Fruit fly (Drosophila melanogaster) whole organism, prepupa: Measurements from ENCODE around the gene CG3430.

Experiments
- Blimp-1 ChIP-seq: fragments of 200-800 bp; sonication (Bioruptor generic); optimal IDR thresholded peaks from 3 replicates; lab custom pipeline; 2017; ENCODE audit warnings: missing biosample characterization, missing genetic modification characterization, mild to moderate bottlenecking, moderate library complexity, missing genetic modification reagents
- CG10631 ChIP-seq: fragments of 200-800 bp; sonication (Bioruptor generic); optimal IDR thresholded peaks from 2 replicates; lab custom pipeline; 2016; ENCODE audit warnings: missing biosample characterization, missing genetic modification characterization
- CG11294 ChIP-seq: fragments of 200-800 bp; sonication (Bioruptor generic); IDR thresholded peaks from 2 replicates; pipeline ENCODE4 v1.3.6; 2022; ENCODE audit warnings: missing biosample characterization, missing genetic modification characterization
- CG11762 ChIP-seq: fragments of 200-800 bp; sonication (Bioruptor generic); optimal IDR thresholded peaks from 3 replicates; lab custom pipeline; 2016; ENCODE audit warnings: missing biosample characterization, missing genetic modification characterization; ENCODE audit not compliant: insufficient read depth
- CG11902 ChIP-seq: fragments of 200-800 bp; sonication (Bioruptor generic); optimal IDR thresholded peaks from 3 replicates; lab custom pipeline; 2016; ENCODE audit warnings: missing biosample characterization, missing genetic modification characterization
- CG15336 ChIP-seq: fragments of 200-800 bp; sonication (Bioruptor generic); IDR thresholded peaks from 2 replicates; pipeline ENCODE4 v1.3.6; 2022; ENCODE audit warnings: missing biosample characterization, missing genetic modification characterization
- CG16779 ChIP-seq: fragments of 200-800 bp; sonication (Bioruptor generic); optimal IDR thresholded peaks from 3 replicates; lab custom pipeline; 2017; ENCODE audit warnings: missing biosample characterization, mild to moderate bottlenecking, missing genetic modification characterization
- CG31627 ChIP-seq: fragments of 200-800 bp; sonication (Bioruptor generic); optimal IDR thresholded peaks from 3 replicates; lab custom pipeline; 2016; ENCODE audit warnings: missing biosample characterization, missing genetic modification characterization
- CG32006 ChIP-seq: fragments of 200-800 bp; sonication (Bioruptor generic); optimal IDR thresholded peaks from 3 replicates; lab custom pipeline; 2017; ENCODE audit warnings: missing biosample characterization, mild to moderate bottlenecking, missing genetic modification characterization
- CG4318 ChIP-seq: fragments of 200-800 bp; sonication (Bioruptor generic); optimal IDR thresholded peaks from 3 replicates; lab custom pipeline; 2017; ENCODE audit warnings: missing biosample characterization, mild to moderate bottlenecking, missing genetic modification characterization
- CG6163 ChIP-seq: fragments of 200-800 bp; sonication (Bioruptor generic); IDR thresholded peaks from 3 replicates; pipeline ENCODE4 v1.3.6; 2022; ENCODE audit warnings: missing biosample characterization, missing genetic modification characterization
- CG6276 ChIP-seq: fragments of 200-800 bp; sonication (Bioruptor generic); optimal IDR thresholded peaks from 2 replicates; lab custom pipeline; 2017; ENCODE audit warnings: missing biosample characterization, mild to moderate bottlenecking, missing genetic modification characterization
- CG6792 ChIP-seq: fragments of 200-800 bp; sonication (Bioruptor generic); optimal IDR thresholded peaks from 3 replicates; lab custom pipeline; 2016; ENCODE audit warnings: missing biosample characterization, missing genetic modification characterization
- CG8119 ChIP-seq: fragments of 200-800 bp; sonication (Bioruptor generic); IDR thresholded peaks from 3 replicates; pipeline ENCODE4 v1.3.6; 2022; ENCODE audit warnings: missing biosample characterization, missing genetic modification characterization
- CG9139 ChIP-seq: fragments of 200-800 bp; sonication (Bioruptor generic); optimal IDR thresholded peaks from 3 replicates; lab custom pipeline; 2017; ENCODE audit warnings: missing biosample characterization, mild to moderate bottlenecking, missing genetic modification characterization
- Eip75B ChIP-seq: fragments of 200-800 bp; sonication (Bioruptor generic); optimal IDR thresholded peaks from 3 replicates; lab custom pipeline; 2016; ENCODE audit warnings: missing biosample characterization, missing genetic modification characterization
- Hr39 ChIP-seq: fragments of 200-800 bp; sonication (Bioruptor generic); optimal IDR thresholded peaks from 2 replicates; lab custom pipeline; 2016; ENCODE audit warnings: missing biosample characterization, missing genetic modification characterization
- Met ChIP-seq: fragments of 200-800 bp; sonication (Bioruptor generic); optimal IDR thresholded peaks from 3 replicates; lab custom pipeline; 2016; ENCODE audit warnings: missing biosample characterization, missing genetic modification characterization
- Sox102F ChIP-seq: fragments of 200-800 bp; sonication (Bioruptor generic); optimal IDR thresholded peaks from 2 replicates; lab custom pipeline; 2016; ENCODE audit warnings: missing biosample characterization, mild to moderate bottlenecking, missing genetic modification characterization
- Sox14 ChIP-seq: fragments of 200-800 bp; sonication (Bioruptor generic); optimal IDR thresholded peaks from 3 replicates; lab custom pipeline; 2016; ENCODE audit warnings: missing biosample characterization, missing genetic modification characterization
- Sox15 ChIP-seq: fragments of 200-800 bp; sonication (Bioruptor generic); optimal IDR thresholded peaks from 3 replicates; lab custom pipeline; 2016; ENCODE audit warnings: missing biosample characterization, missing genetic modification characterization
- achi ChIP-seq: fragments of 200-800 bp; sonication (Bioruptor generic); optimal IDR thresholded peaks from 3 replicates; lab custom pipeline; 2016; ENCODE audit warnings: missing biosample characterization, missing genetic modification characterization
- acj6 ChIP-seq: fragments of 200-800 bp; sonication (Bioruptor generic); optimal IDR thresholded peaks from 3 replicates; lab custom pipeline; 2016; ENCODE audit warnings: missing biosample characterization, missing genetic modification characterization
- dac ChIP-seq: fragments of 200-800 bp; sonication (Bioruptor generic); optimal IDR thresholded peaks from 2 replicates; lab custom pipeline; 2017; ENCODE audit warnings: missing biosample characterization, mild to moderate bottlenecking, missing genetic modification characterization
- dsx ChIP-seq: fragments of 200-800 bp; optimal IDR thresholded peaks from 3 replicates; lab custom pipeline; 2019; ENCODE audit warnings: missing biosample characterization, mild to moderate bottlenecking, missing genetic modification characterization, moderate library complexity; ENCODE audit not compliant: poor library complexity, severe bottlenecking
- fd59A ChIP-seq: fragments of 200-800 bp; sonication (Bioruptor generic); optimal IDR thresholded peaks from 2 replicates; lab custom pipeline; 2017; ENCODE audit warnings: missing biosample characterization, mild to moderate bottlenecking, missing genetic modification characterization, missing genetic modification reagents
- fd85E ChIP-seq: fragments of 200-800 bp; sonication (Bioruptor generic); optimal IDR thresholded peaks from 3 replicates; lab custom pipeline; 2016; ENCODE audit warnings: missing biosample characterization, missing genetic modification characterization
- fkh ChIP-seq: fragments of 200-800 bp; sonication (Bioruptor generic); optimal IDR thresholded peaks from 3 replicates; lab custom pipeline; 2017; ENCODE audit warnings: missing biosample characterization, mild to moderate bottlenecking, missing genetic modification characterization, moderate library complexity
- lz ChIP-seq: fragments of 200-800 bp; sonication (Bioruptor generic); optimal IDR thresholded peaks from 3 replicates; lab custom pipeline; 2016; ENCODE audit warnings: missing biosample characterization, missing genetic modification characterization
- net ChIP-seq: fragments of 200-800 bp; sonication (Bioruptor generic); optimal IDR thresholded peaks from 3 replicates; lab custom pipeline; 2016; ENCODE audit warnings: missing biosample characterization, missing genetic modification characterization
- spab ChIP-seq: fragments of 200-800 bp; sonication (Bioruptor generic); optimal IDR thresholded peaks from 2 replicates; lab custom pipeline; 2017; ENCODE audit warnings: missing biosample characterization, mild to moderate bottlenecking, missing genetic modification characterization, missing genetic modification reagents
- ss ChIP-seq, 2 experiments: fragments of 200-800 bp; sonication (Bioruptor generic); optimal IDR thresholded peaks; 2 replicates in 1 of 2; 3 replicates in 1 of 2; lab custom pipeline; 2017 to 2018; ENCODE audit warnings: mild to moderate bottlenecking in 2 of 2, missing biosample characterization in 2 of 2, missing genetic modification characterization in 2 of 2, moderate library complexity in 1 of 2
- svp ChIP-seq: fragments of 200-800 bp; sonication (Bioruptor generic); peaks from one replicate; lab custom pipeline; 2016; ENCODE audit warnings: missing biosample characterization, missing genetic modification characterization
- topi ChIP-seq: fragments of 200-800 bp; sonication (Bioruptor generic); optimal IDR thresholded peaks from 3 replicates; lab custom pipeline; 2016; ENCODE audit warnings: missing biosample characterization, missing genetic modification characterization
- vri ChIP-seq: fragments of 200-800 bp; sonication (Bioruptor generic); optimal IDR thresholded peaks from 3 replicates; lab custom pipeline; 2016; ENCODE audit warnings: missing biosample characterization, mild to moderate bottlenecking, missing genetic modification characterization

Gene CG3430

DNA sequence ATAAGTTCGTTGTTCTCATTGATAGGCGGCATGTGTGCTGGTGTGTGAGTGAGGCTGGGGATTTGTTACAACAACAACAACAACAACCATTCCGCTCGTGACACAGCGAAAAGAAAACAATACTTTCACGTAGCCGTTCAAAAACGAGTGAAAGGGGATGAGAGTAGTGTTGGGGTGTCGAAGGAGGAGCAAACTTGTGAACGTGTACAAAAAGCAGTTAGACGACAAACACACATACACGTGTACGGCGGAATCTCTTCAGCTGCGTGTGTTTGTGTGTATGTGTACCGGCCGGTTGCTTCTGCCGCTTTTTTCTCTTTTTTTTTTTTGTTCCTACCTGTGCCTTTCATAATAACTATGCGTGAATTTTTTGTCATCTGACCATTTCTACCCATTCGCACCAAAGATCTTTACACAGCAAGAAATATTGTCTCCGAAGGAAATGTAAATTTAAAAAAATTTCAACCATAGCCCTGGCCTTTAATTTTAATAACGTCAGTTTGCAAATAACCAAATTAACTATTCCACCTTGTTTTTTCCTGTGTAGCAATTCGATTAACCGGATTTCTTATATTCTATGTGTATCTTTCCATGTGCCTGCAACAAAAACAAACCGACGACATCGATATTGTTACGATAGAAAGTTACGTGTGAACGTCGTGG lies 34.6 kb upstream of the CG3430 start (continued):
- TF ChIP-seq vri: peak; percentile 66
- no peak for TF ChIP-seq fkh (GFP tag; lab: Kevin White, UChicago)
- no peak for TF ChIP-seq Sox102F
- TF ChIP-seq achi (GFP tag; lab: Kevin White, UChicago): peak; percentile 84
- TF ChIP-seq CG16779 (tag; lab: Kevin White, UChicago): no peak
- no peak for TF ChIP-seq CG32006 (GFP tag; lab: Kevin White, UChicago)
- no peak for TF ChIP-seq net (GFP tag; lab: Kevin White, UChicago)
- peak; percentile 48 for TF ChIP-seq Sox15
- peak; percentile 84 for TF ChIP-seq Sox14 (GFP tag; lab: Kevin White, UChicago)
- TF ChIP-seq lz: peak; percentile 78
- TF ChIP-seq CG6276 (GFP tag; lab: Kevin White, UChicago): no peak
- peak in 1 of 2 experiments; percentile 58 for TF ChIP-seq ss (GFP tag; optimal IDR thresholded peaks at IDR 0.05; lab: Kevin White, UChicago)
- peak; percentile 74 for TF ChIP-seq CG4318 (GFP tag; lab: Kevin White, UChicago)
- no peak for TF ChIP-seq fd85E (GFP tag; lab: Kevin White, UChicago)

DNA sequence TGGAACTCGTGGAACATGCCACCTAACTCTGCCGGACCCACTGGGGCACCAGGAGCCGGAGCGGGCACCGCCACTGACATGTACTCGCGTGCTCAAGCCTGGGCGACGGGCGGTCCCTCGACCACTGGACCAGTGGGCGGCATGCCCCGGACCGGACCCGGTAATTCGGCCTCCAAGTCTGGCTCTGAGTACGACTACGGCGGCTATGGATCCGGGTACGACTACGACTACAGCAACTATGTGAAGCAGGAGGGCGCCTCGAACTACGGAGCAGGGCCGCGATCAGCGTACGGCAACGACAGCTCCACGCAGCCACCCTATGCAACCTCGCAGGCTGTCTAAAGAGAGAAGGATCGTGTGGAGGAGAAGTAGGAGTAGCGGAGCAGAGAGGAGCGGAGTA lies 31.7 kb upstream of the CG3430 start:
- TF ChIP-seq CG6792 (GFP tag; lab: Kevin White, UChicago) (no peak), fd85E (GFP tag; lab: Kevin White, UChicago) (no peak), CG11294 (GFP tag; lab: Robert Waterston, UW) (no peak), topi (GFP tag; lab: Kevin White, UChicago) (no peak), CG9139 (GFP tag; lab: Kevin White, UChicago) (no peak), Sox14 (GFP tag; lab: Kevin White, UChicago) (no peak), lz (no peak), Sox15 (no peak), CG10631 (GFP tag; lab: Kevin White, UChicago) (no peak), CG11762 (GFP tag; lab: Kevin White, UChicago) (no peak), Eip75B (GFP tag; lab: Kevin White, UChicago) (no peak), spab (no peak)

DNA sequence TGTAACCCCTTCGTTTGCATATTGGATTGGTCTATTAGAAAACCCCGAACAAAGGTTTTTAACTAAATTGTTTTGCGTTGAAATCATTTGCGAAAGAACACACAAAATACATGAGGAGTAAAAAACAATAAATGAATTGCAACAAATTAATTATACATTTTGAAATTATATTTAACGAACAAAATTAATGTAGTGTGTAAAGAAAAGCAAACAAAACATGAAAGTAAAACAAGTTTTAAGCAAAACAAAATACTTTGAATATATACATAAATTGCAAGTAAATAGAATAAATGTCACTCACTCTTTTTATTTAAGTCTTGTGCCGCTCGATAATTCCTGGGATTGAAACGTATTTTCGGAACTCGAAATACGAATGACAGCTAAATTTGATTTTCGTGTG lies 25.0 kb upstream of the CG3430 start, which contains the start of gene CG43232:
CG43232 (plus strand) TSS at position 301 of the 400 bp plus-strand sequence.
- TF ChIP-seq dsx (GFP tag; lab: Kevin White, UChicago): no peak
- no peak for TF ChIP-seq CG6163
- TF ChIP-seq acj6 (GFP tag; lab: Kevin White, UChicago): no peak
- TF ChIP-seq CG8119: no peak
- no peak for TF ChIP-seq Hr39
- no peak for TF ChIP-seq svp (GFP tag; lab: Kevin White, UChicago)
- no peak for TF ChIP-seq spab
- no peak for TF ChIP-seq CG9139 (GFP tag; lab: Kevin White, UChicago)
- TF ChIP-seq achi (GFP tag; lab: Kevin White, UChicago): no peak
- TF ChIP-seq dac (GFP tag; lab: Kevin White, UChicago): no peak
- no peak for TF ChIP-seq CG4318 (GFP tag; lab: Kevin White, UChicago)
- TF ChIP-seq lz: no peak
- TF ChIP-seq Blimp-1 (GFP tag; lab: Kevin White, UChicago): no peak
- no peak for TF ChIP-seq ss (GFP tag; optimal IDR thresholded peaks at IDR 0.05; lab: Kevin White, UChicago)
- no peak for TF ChIP-seq fd59A (GFP tag; lab: Kevin White, UChicago)
- TF ChIP-seq fkh (GFP tag; lab: Kevin White, UChicago): no peak
- TF ChIP-seq CG11762 (GFP tag; lab: Kevin White, UChicago): no peak
- TF ChIP-seq CG6792 (GFP tag; lab: Kevin White, UChicago): no peak
- TF ChIP-seq Met (GFP tag; lab: Kevin White, UChicago): no peak
- no peak for TF ChIP-seq CG11902
- TF ChIP-seq, all 60 proteins: peak for 0

DNA sequence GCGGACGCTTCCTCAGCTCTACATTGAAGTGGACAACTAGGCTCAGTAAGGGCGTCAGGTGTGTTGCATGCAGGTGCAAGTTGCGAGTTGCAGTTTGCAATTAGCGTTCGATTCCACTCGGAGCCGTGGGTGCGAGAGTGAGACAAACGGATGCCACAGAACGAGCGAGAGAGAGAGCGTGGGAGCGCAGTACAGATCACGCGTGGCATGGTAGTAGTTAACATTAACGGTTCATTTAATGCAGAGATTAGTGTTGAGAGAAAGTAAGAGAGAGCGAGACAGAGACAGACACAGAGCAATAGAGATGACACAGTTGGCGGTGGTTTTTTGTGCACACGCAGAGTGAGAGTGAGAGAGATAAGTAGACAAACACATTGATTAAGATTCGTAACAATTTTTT lies 17.1 kb upstream of the CG3430 start:
- TF ChIP-seq CG6792 (GFP tag; lab: Kevin White, UChicago): no peak
- no peak for TF ChIP-seq CG6276 (GFP tag; lab: Kevin White, UChicago)
- TF ChIP-seq CG15336: no peak
- TF ChIP-seq CG4318 (GFP tag; lab: Kevin White, UChicago): no peak
- no peak for TF ChIP-seq CG31627 (GFP tag; lab: Kevin White, UChicago)
- no peak for TF ChIP-seq CG11762 (GFP tag; lab: Kevin White, UChicago)
- no peak for TF ChIP-seq CG9139 (GFP tag; lab: Kevin White, UChicago)
- no peak for TF ChIP-seq Eip75B (GFP tag; lab: Kevin White, UChicago)
- no peak for TF ChIP-seq acj6 (GFP tag; lab: Kevin White, UChicago)
- no peak for TF ChIP-seq net (GFP tag; lab: Kevin White, UChicago)
